Worm (Caenorhabditis elegans) whole organism, young adult: Measurements from ENCODE around the gene F49F1.4.

ENCODE experiments used
- F39B2.1 ChIP-seq: fragments of 200-800 bp; sonication (Bioruptor generic); IDR thresholded peaks from 2 replicates; pipeline ENCODE4 v1.3.6; 2022; ENCODE audit warnings: missing genetic modification reagents, missing genetic modification characterization, missing compliant biosample characterization
- cebp-1 ChIP-seq, 2 experiments: fragments of 200-800 bp in 1 of 2; sonication (Bioruptor generic) in 1 of 2; sonication (generic microtip) in 1 of 2; IDR thresholded peaks in 1 of 2; optimal IDR thresholded peaks in 1 of 2; 2 replicates each; pipeline versions ENCODE4 v1.3.6 to Lab custom; 2017 to 2022; ENCODE audit warnings: missing compliant biosample characterization in 2 of 2, missing genetic modification characterization in 2 of 2, mild to moderate bottlenecking in 1 of 2, missing genetic modification reagents in 1 of 2, moderate library complexity in 1 of 2
- dpff-1 ChIP-seq: sonication (generic microtip); optimal IDR thresholded peaks from 2 replicates; lab custom pipeline; 2017; ENCODE audit warnings: mild to moderate bottlenecking, missing genetic modification characterization, missing compliant biosample characterization
- efl-1 ChIP-seq: fragments of 150-350 bp; optimal IDR thresholded peaks from 2 replicates; lab custom pipeline; 2014; ENCODE audit warnings: missing biosample characterization, missing genetic modification reagents, missing genetic modification characterization
- snpc-1.3 ChIP-seq: sonication (generic microtip); optimal IDR thresholded peaks from 2 replicates; lab custom pipeline; 2017; ENCODE audit warnings: missing genetic modification characterization, mild to moderate bottlenecking, missing compliant biosample characterization, antibody characterized with exemption, moderate library complexity, missing genotype, missing genetic modification reagents; ENCODE audit not compliant: insufficient read depth
- somi-1 ChIP-seq: fragments of 200-800 bp; sonication (Bioruptor generic); optimal IDR thresholded peaks from 2 replicates; lab custom pipeline; 2018; ENCODE audit warnings: mild to moderate bottlenecking, missing genetic modification characterization, missing compliant biosample characterization

ce11 chrIV:4152143-4152542, 36.6 kb upstream of the F49F1.4 start, which contains the start of the genes K08D10.10 and R07C12.1:
- no peak for TF ChIP-seq cebp-1 (GFP tag; IDR thresholded peaks at IDR 0.05; lab: Robert Waterston, UW)
- TF ChIP-seq cebp-1 (tag; optimal IDR thresholded peaks at IDR 0.05; lab: Kevin White, UChicago): no peak
- no peak for TF ChIP-seq dpff-1 (tag; lab: Kevin White, UChicago)
- no peak for TF ChIP-seq efl-1 (GFP tag; lab: Kevin White, UChicago)
- TF ChIP-seq F39B2.1 (GFP tag; lab: Robert Waterston, UW): no peak
- TF ChIP-seq snpc-1.3 (tag; lab: Kevin White, UChicago): no peak
- no peak for TF ChIP-seq somi-1 (GFP tag; lab: Kevin White, UChicago)
